Fruit fly (Drosophila melanogaster) whole organism, wandering third instar larva: ENCODE data around the gene jim.

Experiments
- Dif ChIP-seq: fragments of 200-275, 200-300 bp; sonication (Bioruptor generic); optimal IDR thresholded peaks from 2 replicates; lab custom pipeline; 2018; ENCODE audit warnings: missing biosample characterization, missing genetic modification characterization; ENCODE audit not compliant: partially characterized antibody
- Hnf4 ChIP-seq: fragments of 200-800 bp; sonication (Bioruptor generic); optimal IDR thresholded peaks from 2 replicates; lab custom pipeline; 2016; ENCODE audit warnings: missing biosample characterization, mild to moderate bottlenecking, missing genetic modification characterization
- br ChIP-seq: fragments of 200-800 bp; sonication (Bioruptor generic); optimal IDR thresholded peaks from 2 replicates; lab custom pipeline; 2016; ENCODE audit warnings: missing biosample characterization, missing genetic modification characterization
- dmrt93B ChIP-seq: fragments of 200-800 bp; sonication (Bioruptor generic); optimal IDR thresholded peaks from 2 replicates; lab custom pipeline; 2018; ENCODE audit warnings: missing biosample characterization, mild to moderate bottlenecking, missing genetic modification characterization
- jim ChIP-seq: fragments of 175-275, 200-325 bp; sonication (Bioruptor generic); optimal IDR thresholded peaks from 2 replicates; lab custom pipeline; 2016; ENCODE audit warnings: missing biosample characterization, mild to moderate bottlenecking, missing genetic modification characterization
- psq ChIP-seq: fragments of 200-800 bp; sonication (Bioruptor generic); optimal IDR thresholded peaks from 3 replicates; lab custom pipeline; 2017; ENCODE audit warnings: missing biosample characterization, mild to moderate bottlenecking, missing genetic modification characterization, moderate library complexity
- rgr ChIP-seq: fragments of 200-800 bp; sonication (Bioruptor generic); optimal IDR thresholded peaks from 3 replicates; lab custom pipeline; 2016; ENCODE audit warnings: missing biosample characterization, mild to moderate bottlenecking, missing genetic modification characterization

dm6 chr3L:22856009-22856477 is 21.0 kb upstream of the jim start, which contains the start of gene CG32459:
- TF ChIP-seq psq (no peak), Hnf4 (GFP tag; lab: Kevin White, UChicago) (no peak), br (GFP tag; lab: Kevin White, UChicago) (no peak), jim (GFP tag; lab: Kevin White, UChicago) (no peak), dmrt93B (GFP tag; lab: Kevin White, UChicago) (no peak), Dif (GFP tag; lab: Kevin White, UChicago) (no peak), rgr (no peak)
